Worm (Caenorhabditis elegans): ENCODE results near the gene mnk-1.
A peak's percentile ranks its signal among the peaks of the same experiment; 100 is the strongest.

The mnk-1 gene

ce11 chrII:10544374-10544908, 10.4 kb downstream of the mnk-1 start:
- TF ChIP-seq W03F9.2 (tag; optimal IDR thresholded peaks at IDR 0.05), result peak; percentile 8
- TF ChIP-seq dao-5 (tag; optimal IDR thresholded peaks at IDR 0.05), result no peak
- TF ChIP-seq him-1 (tag; optimal IDR thresholded peaks at IDR 0.05), result no peak

ce11 chrII:10543457-10544137, 11.2 kb downstream of the mnk-1 start:
- no peak for TF ChIP-seq dao-5 (tag; optimal IDR thresholded peaks at IDR 0.05)
- TF ChIP-seq him-1 (tag; optimal IDR thresholded peaks at IDR 0.05), result peak; percentile 24

DNA sequence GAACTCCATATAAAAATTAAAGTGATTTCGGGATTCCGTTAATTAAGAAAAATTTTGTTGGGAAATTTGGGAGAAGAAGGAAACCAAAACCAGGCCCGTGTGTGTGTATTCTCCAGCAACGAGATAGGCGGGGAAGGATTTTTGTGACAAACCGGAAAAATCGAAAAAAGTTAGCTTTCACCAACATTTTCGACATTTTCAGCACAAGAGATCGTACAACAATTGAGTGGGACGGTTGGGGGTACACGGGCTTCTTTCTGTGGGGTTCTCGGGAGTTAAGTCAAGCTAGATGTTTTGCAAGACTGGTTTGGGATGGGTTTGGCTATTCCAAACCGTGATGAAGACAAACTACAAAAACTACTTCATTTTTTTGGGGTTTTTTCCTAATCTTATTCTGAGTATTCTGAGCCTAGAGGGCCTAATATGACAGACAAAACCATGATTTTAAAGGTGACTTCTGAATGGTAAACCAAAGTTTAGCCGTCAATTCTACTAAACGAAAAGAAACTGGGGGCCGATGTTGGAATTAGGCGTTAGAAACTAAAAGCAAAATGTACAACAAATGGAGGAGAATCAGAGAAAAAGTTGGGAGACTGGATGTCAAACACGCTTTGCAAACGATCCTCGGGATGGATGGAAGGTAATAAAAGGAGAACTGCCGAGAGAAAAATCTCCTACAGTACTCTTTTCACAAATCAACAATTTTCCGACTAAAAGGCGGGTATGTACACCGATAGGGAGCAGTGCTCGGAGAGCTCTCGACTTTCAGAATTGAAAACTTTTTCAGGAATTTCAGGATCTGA, 12.0 kb downstream of the mnk-1 start:
- no peak for TF ChIP-seq dao-5 (tag; optimal IDR thresholded peaks at IDR 0.05)
- TF ChIP-seq him-1 (tag; optimal IDR thresholded peaks at IDR 0.05), result no peak
- TF ChIP-seq W03F9.2 (tag; optimal IDR thresholded peaks at IDR 0.05), result no peak

DNA sequence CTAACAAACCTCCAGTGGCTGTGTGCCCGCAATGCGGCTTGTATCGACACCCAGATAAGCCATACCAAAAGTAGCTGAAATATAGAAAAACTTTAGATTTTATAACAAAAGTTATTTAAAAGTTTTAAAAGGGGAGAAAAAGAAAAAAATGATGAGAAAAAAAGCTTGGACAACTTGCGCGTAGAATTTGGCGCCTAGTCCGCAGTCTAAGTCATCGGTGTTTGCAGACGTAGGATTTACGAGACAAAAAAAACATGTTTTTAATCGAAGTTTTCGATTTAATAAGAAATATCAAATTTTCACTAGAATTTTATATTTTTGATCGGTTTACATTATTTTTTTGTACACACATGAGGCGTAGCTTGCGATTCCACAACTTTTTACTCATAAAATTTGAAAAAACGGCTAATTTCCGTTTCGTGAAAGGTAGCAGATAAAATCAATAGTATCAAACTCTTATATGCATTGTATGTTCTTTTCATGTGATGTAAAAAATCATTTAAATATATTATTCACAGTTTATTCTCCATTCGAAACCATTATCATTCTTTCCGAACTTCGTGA, 12.8 kb downstream of the mnk-1 start, which contains the start of gene pro-1:
Gene pro-1, minus strand, starts transcription at position 74 of the 564 bp plus-strand sequence.
- peak; percentile 90 for TF ChIP-seq W03F9.2 (tag; optimal IDR thresholded peaks at IDR 0.05)
- TF ChIP-seq dao-5 (tag; optimal IDR thresholded peaks at IDR 0.05), result peak; percentile 62
- peak; percentile 88 for TF ChIP-seq him-1 (tag; optimal IDR thresholded peaks at IDR 0.05)

- TF ChIP-seq dao-5 (tag; optimal IDR thresholded peaks at IDR 0.05) (no peak), W03F9.2 (tag; optimal IDR thresholded peaks at IDR 0.05) (no peak), him-1 (tag; optimal IDR thresholded peaks at IDR 0.05) (no peak)
Measured at ce11 chrII:10539232-10539631, 15.6 kb downstream of the mnk-1 start, which contains the start of gene R166.3. Gene R166.3, minus strand, starts transcription at chrII:10539332.

DNA sequence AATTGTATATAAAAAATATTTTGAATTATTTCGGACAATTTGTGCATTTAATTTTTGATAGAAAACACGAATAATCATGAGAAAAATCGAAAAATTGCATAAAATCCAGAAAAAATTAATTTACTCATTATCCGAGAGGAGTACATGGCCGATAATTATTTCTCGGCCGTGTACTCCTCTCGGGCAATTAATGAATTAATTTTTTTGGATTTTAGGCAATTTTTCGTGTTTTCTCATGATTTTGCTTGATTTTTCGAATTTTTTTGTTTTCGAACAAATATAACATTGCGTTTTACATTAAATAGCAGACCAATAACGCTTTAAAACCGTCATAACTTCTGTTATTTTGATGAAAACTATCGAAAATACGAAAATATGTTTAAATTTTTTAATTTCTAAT, 16.9 kb downstream of the mnk-1 start:
- TF ChIP-seq W03F9.2 (tag; optimal IDR thresholded peaks at IDR 0.05) (no peak), him-1 (tag; optimal IDR thresholded peaks at IDR 0.05) (peak; percentile 71)

- TF ChIP-seq W03F9.2 (tag; optimal IDR thresholded peaks at IDR 0.05) (no peak), him-1 (tag; optimal IDR thresholded peaks at IDR 0.05) (no peak), dao-5 (tag; optimal IDR thresholded peaks at IDR 0.05) (no peak)
Measured at ce11 chrII:10537571-10537970, 17.3 kb downstream of the mnk-1 start, which contains the start of gene R166.2. Gene R166.2, minus strand, starts transcription at chrII:10537671.

- TF ChIP-seq dao-5 (tag; optimal IDR thresholded peaks at IDR 0.05) (no peak), him-1 (tag; optimal IDR thresholded peaks at IDR 0.05) (no peak), W03F9.2 (tag; optimal IDR thresholded peaks at IDR 0.05) (no peak)
Measured at ce11 chrII:10533985-10534384, 20.9 kb downstream of the mnk-1 start.

ce11 chrII:10531604-10532003, 23.2 kb downstream of the mnk-1 start:
- TF ChIP-seq him-1 (tag; optimal IDR thresholded peaks at IDR 0.05), result no peak
- TF ChIP-seq W03F9.2 (tag; optimal IDR thresholded peaks at IDR 0.05), result no peak
- no peak for TF ChIP-seq dao-5 (tag; optimal IDR thresholded peaks at IDR 0.05)

- TF ChIP-seq dao-5 (tag; optimal IDR thresholded peaks at IDR 0.05), result no peak
Measured at ce11 chrII:10530907-10531306, 23.9 kb downstream of the mnk-1 start.

- no peak for TF ChIP-seq W03F9.2 (tag; optimal IDR thresholded peaks at IDR 0.05)
- TF ChIP-seq dao-5 (tag; optimal IDR thresholded peaks at IDR 0.05), result no peak
- no peak for TF ChIP-seq him-1 (tag; optimal IDR thresholded peaks at IDR 0.05)
Measured at ce11 chrII:10529218-10529751, 25.6 kb downstream of the mnk-1 start.

- TF ChIP-seq him-1 (tag; optimal IDR thresholded peaks at IDR 0.05), result peak; percentile 34
- no peak for TF ChIP-seq W03F9.2 (tag; optimal IDR thresholded peaks at IDR 0.05)
Measured at ce11 chrII:10527649-10528134, 27.2 kb downstream of the mnk-1 start, which contains the start of gene mab-10. Gene mab-10, plus strand, starts transcription at chrII:10528084.

DNA sequence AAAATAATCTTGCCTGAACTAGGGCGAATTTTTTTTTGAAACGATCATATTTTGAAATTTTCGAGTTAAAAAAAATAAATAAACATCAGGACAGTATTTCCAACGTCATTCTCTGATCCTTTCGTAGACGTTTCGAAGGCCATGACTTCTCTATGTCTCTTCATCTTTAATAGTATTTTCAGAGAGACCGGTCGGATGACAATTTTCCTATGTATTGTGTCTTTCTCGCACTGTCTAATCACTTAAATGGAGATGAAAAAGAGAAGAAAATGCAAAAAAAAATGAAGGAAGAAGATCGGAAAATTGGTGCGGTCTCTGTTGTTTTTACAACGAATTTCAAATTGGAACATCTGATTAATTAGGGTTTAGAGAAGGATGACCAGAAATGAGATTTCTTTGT, 29.7 kb downstream of the mnk-1 start:
- TF ChIP-seq dao-5 (tag; optimal IDR thresholded peaks at IDR 0.05) (no peak), him-1 (tag; optimal IDR thresholded peaks at IDR 0.05) (no peak), W03F9.2 (tag; optimal IDR thresholded peaks at IDR 0.05) (no peak)

All from whole organism, L4/young adult.